Fruit fly (Drosophila melanogaster) whole organism, prepupa: ENCODE data around the gene CG45116.

Experiments used
- Blimp-1 ChIP-seq: fragments of 200-800 bp; sonication (Bioruptor generic); optimal IDR thresholded peaks from 3 replicates; lab custom pipeline; 2017; ENCODE audit warnings: missing biosample characterization, missing genetic modification characterization, mild to moderate bottlenecking, moderate library complexity, missing genetic modification reagents
- CG10631 ChIP-seq: fragments of 200-800 bp; sonication (Bioruptor generic); optimal IDR thresholded peaks from 2 replicates; lab custom pipeline; 2016; ENCODE audit warnings: missing biosample characterization, missing genetic modification characterization
- CG10669 ChIP-seq: fragments of 200-800 bp; sonication (Bioruptor generic); optimal IDR thresholded peaks from 3 replicates; lab custom pipeline; 2018; ENCODE audit warnings: missing biosample characterization, mild to moderate bottlenecking, missing genetic modification characterization, moderate library complexity
- CG11294 ChIP-seq: fragments of 200-800 bp; sonication (Bioruptor generic); IDR thresholded peaks from 2 replicates; pipeline ENCODE4 v1.3.6; 2022; ENCODE audit warnings: missing biosample characterization, missing genetic modification characterization
- CG11902 ChIP-seq: fragments of 200-800 bp; sonication (Bioruptor generic); optimal IDR thresholded peaks from 3 replicates; lab custom pipeline; 2016; ENCODE audit warnings: missing biosample characterization, missing genetic modification characterization
- CG15336 ChIP-seq: fragments of 200-800 bp; sonication (Bioruptor generic); IDR thresholded peaks from 2 replicates; pipeline ENCODE4 v1.3.6; 2022; ENCODE audit warnings: missing biosample characterization, missing genetic modification characterization
- CG1621 ChIP-seq: fragments of 200-800 bp; sonication (Bioruptor generic); optimal IDR thresholded peaks from 3 replicates; lab custom pipeline; 2018; ENCODE audit warnings: missing biosample characterization, mild to moderate bottlenecking, missing genetic modification characterization
- CG16779 ChIP-seq: fragments of 200-800 bp; sonication (Bioruptor generic); optimal IDR thresholded peaks from 3 replicates; lab custom pipeline; 2017; ENCODE audit warnings: missing biosample characterization, mild to moderate bottlenecking, missing genetic modification characterization
- CG3032 ChIP-seq: fragments of 200-800 bp; optimal IDR thresholded peaks from 2 replicates; lab custom pipeline; 2019; ENCODE audit warnings: missing biosample characterization, mild to moderate bottlenecking, missing genetic modification characterization, moderate library complexity
- CG31627 ChIP-seq: fragments of 200-800 bp; sonication (Bioruptor generic); optimal IDR thresholded peaks from 3 replicates; lab custom pipeline; 2016; ENCODE audit warnings: missing biosample characterization, missing genetic modification characterization
- CG32006 ChIP-seq: fragments of 200-800 bp; sonication (Bioruptor generic); optimal IDR thresholded peaks from 3 replicates; lab custom pipeline; 2017; ENCODE audit warnings: missing biosample characterization, mild to moderate bottlenecking, missing genetic modification characterization
- CG34406 ChIP-seq: fragments of 200-800 bp; sonication (Bioruptor generic); optimal IDR thresholded peaks from 3 replicates; lab custom pipeline; 2016; ENCODE audit warnings: missing biosample characterization, missing genetic modification characterization
- CG3919 ChIP-seq: fragments of 200-800 bp; sonication (Bioruptor generic); optimal IDR thresholded peaks from 3 replicates; lab custom pipeline; 2016; ENCODE audit warnings: missing biosample characterization, missing genetic modification characterization
- CG4318 ChIP-seq: fragments of 200-800 bp; sonication (Bioruptor generic); optimal IDR thresholded peaks from 3 replicates; lab custom pipeline; 2017; ENCODE audit warnings: missing biosample characterization, mild to moderate bottlenecking, missing genetic modification characterization
- CG6163 ChIP-seq: fragments of 200-800 bp; sonication (Bioruptor generic); IDR thresholded peaks from 3 replicates; pipeline ENCODE4 v1.3.6; 2022; ENCODE audit warnings: missing biosample characterization, missing genetic modification characterization
- CG6792 ChIP-seq: fragments of 200-800 bp; sonication (Bioruptor generic); optimal IDR thresholded peaks from 3 replicates; lab custom pipeline; 2016; ENCODE audit warnings: missing biosample characterization, missing genetic modification characterization
- CG6808 ChIP-seq: fragments of 200-800 bp; sonication (Bioruptor generic); optimal IDR thresholded peaks from 3 replicates; lab custom pipeline; 2017; ENCODE audit warnings: missing biosample characterization, missing genetic modification characterization, mild to moderate bottlenecking, moderate library complexity, missing genetic modification reagents
- CG7368 ChIP-seq: fragments of 200-800 bp; sonication (Bioruptor generic); optimal IDR thresholded peaks from 3 replicates; lab custom pipeline; 2016; ENCODE audit warnings: missing biosample characterization, missing genetic modification characterization
- CG8319 ChIP-seq: fragments of 200-800 bp; sonication (Bioruptor generic); optimal IDR thresholded peaks from 3 replicates; lab custom pipeline; 2016; ENCODE audit warnings: missing biosample characterization, missing genetic modification characterization
- CG8632 ChIP-seq: fragments of 200-800 bp; sonication (Bioruptor generic); optimal IDR thresholded peaks from 3 replicates; lab custom pipeline; 2016; ENCODE audit warnings: missing biosample characterization, missing genetic modification characterization
- CG9139 ChIP-seq: fragments of 200-800 bp; sonication (Bioruptor generic); optimal IDR thresholded peaks from 3 replicates; lab custom pipeline; 2017; ENCODE audit warnings: missing biosample characterization, mild to moderate bottlenecking, missing genetic modification characterization
- Eip75B ChIP-seq: fragments of 200-800 bp; sonication (Bioruptor generic); optimal IDR thresholded peaks from 3 replicates; lab custom pipeline; 2016; ENCODE audit warnings: missing biosample characterization, missing genetic modification characterization
- Eip78C ChIP-seq: fragments of 200-800 bp; sonication (Bioruptor generic); peaks from one replicate; lab custom pipeline; 2016; ENCODE audit warnings: missing biosample characterization, missing genetic modification characterization
- Ets21C ChIP-seq: fragments of 200-800 bp; sonication (Bioruptor generic); optimal IDR thresholded peaks from 3 replicates; lab custom pipeline; 2016; ENCODE audit warnings: missing biosample characterization, missing genetic modification characterization
- Ets96B ChIP-seq: fragments of 200-800 bp; optimal IDR thresholded peaks from 2 replicates; lab custom pipeline; 2019; ENCODE audit warnings: missing biosample characterization, mild to moderate bottlenecking, missing genetic modification characterization, moderate library complexity
- Gug ChIP-seq: fragments of 200-800 bp; sonication (Bioruptor generic); IDR thresholded peaks from 2 replicates; pipeline ENCODE4 v1.3.6; 2022; ENCODE audit warnings: missing biosample characterization, missing genetic modification characterization
- Hr38 ChIP-seq: sonication (Bioruptor generic); optimal IDR thresholded peaks from 2 replicates; lab custom pipeline; 2016; ENCODE audit warnings: missing biosample characterization, missing genetic modification characterization
- Hr39 ChIP-seq: fragments of 200-800 bp; sonication (Bioruptor generic); optimal IDR thresholded peaks from 2 replicates; lab custom pipeline; 2016; ENCODE audit warnings: missing biosample characterization, missing genetic modification characterization
- Hr4 ChIP-seq: fragments of 200-800 bp; sonication (Bioruptor generic); optimal IDR thresholded peaks from 3 replicates; lab custom pipeline; 2016; ENCODE audit warnings: missing biosample characterization, missing genetic modification characterization
- Lpt ChIP-seq: fragments of 200-800 bp; sonication (Bioruptor generic); optimal IDR thresholded peaks from 3 replicates; lab custom pipeline; 2016; ENCODE audit warnings: missing biosample characterization, missing genetic modification characterization
- OdsH ChIP-seq: fragments of 200-800 bp; sonication (Bioruptor generic); optimal IDR thresholded peaks from 3 replicates; lab custom pipeline; 2016; ENCODE audit warnings: missing biosample characterization, missing genetic modification characterization
- Sox102F ChIP-seq: fragments of 200-800 bp; sonication (Bioruptor generic); optimal IDR thresholded peaks from 2 replicates; lab custom pipeline; 2016; ENCODE audit warnings: missing biosample characterization, mild to moderate bottlenecking, missing genetic modification characterization
- Sox14 ChIP-seq: fragments of 200-800 bp; sonication (Bioruptor generic); optimal IDR thresholded peaks from 3 replicates; lab custom pipeline; 2016; ENCODE audit warnings: missing biosample characterization, missing genetic modification characterization
- achi ChIP-seq: fragments of 200-800 bp; sonication (Bioruptor generic); optimal IDR thresholded peaks from 3 replicates; lab custom pipeline; 2016; ENCODE audit warnings: missing biosample characterization, missing genetic modification characterization
- acj6 ChIP-seq: fragments of 200-800 bp; sonication (Bioruptor generic); optimal IDR thresholded peaks from 3 replicates; lab custom pipeline; 2016; ENCODE audit warnings: missing biosample characterization, missing genetic modification characterization
- cyc ChIP-seq: fragments of 200-800 bp; sonication (Bioruptor generic); optimal IDR thresholded peaks from 3 replicates; lab custom pipeline; 2016; ENCODE audit warnings: missing biosample characterization, missing genetic modification characterization
- dac ChIP-seq: fragments of 200-800 bp; sonication (Bioruptor generic); optimal IDR thresholded peaks from 2 replicates; lab custom pipeline; 2017; ENCODE audit warnings: missing biosample characterization, mild to moderate bottlenecking, missing genetic modification characterization
- dsx ChIP-seq: fragments of 200-800 bp; optimal IDR thresholded peaks from 3 replicates; lab custom pipeline; 2019; ENCODE audit warnings: missing biosample characterization, mild to moderate bottlenecking, missing genetic modification characterization, moderate library complexity; ENCODE audit not compliant: poor library complexity, severe bottlenecking
- esn ChIP-seq: fragments of 200-800 bp; sonication (Bioruptor generic); optimal IDR thresholded peaks from 2 replicates; lab custom pipeline; 2016; ENCODE audit warnings: missing biosample characterization, mild to moderate bottlenecking, missing genetic modification characterization, moderate library complexity
- fd59A ChIP-seq: fragments of 200-800 bp; sonication (Bioruptor generic); optimal IDR thresholded peaks from 2 replicates; lab custom pipeline; 2017; ENCODE audit warnings: missing biosample characterization, mild to moderate bottlenecking, missing genetic modification characterization, missing genetic modification reagents
- fd85E ChIP-seq: fragments of 200-800 bp; sonication (Bioruptor generic); optimal IDR thresholded peaks from 3 replicates; lab custom pipeline; 2016; ENCODE audit warnings: missing biosample characterization, missing genetic modification characterization
- fkh ChIP-seq: fragments of 200-800 bp; sonication (Bioruptor generic); optimal IDR thresholded peaks from 3 replicates; lab custom pipeline; 2017; ENCODE audit warnings: missing biosample characterization, mild to moderate bottlenecking, missing genetic modification characterization, moderate library complexity
- lz ChIP-seq: fragments of 200-800 bp; sonication (Bioruptor generic); optimal IDR thresholded peaks from 3 replicates; lab custom pipeline; 2016; ENCODE audit warnings: missing biosample characterization, missing genetic modification characterization
- net ChIP-seq: fragments of 200-800 bp; sonication (Bioruptor generic); optimal IDR thresholded peaks from 3 replicates; lab custom pipeline; 2016; ENCODE audit warnings: missing biosample characterization, missing genetic modification characterization
- pdm3 ChIP-seq: fragments of 200-800 bp; sonication (Bioruptor generic); optimal IDR thresholded peaks from 3 replicates; lab custom pipeline; 2016; ENCODE audit warnings: missing biosample characterization, missing genetic modification characterization
- salr ChIP-seq, 2 experiments: fragments of 200-800 bp; sonication (Bioruptor generic); optimal IDR thresholded peaks; 3 replicates each; lab custom pipeline; 2016 to 2018; ENCODE audit warnings: missing biosample characterization in 2 of 2, missing genetic modification characterization in 2 of 2, mild to moderate bottlenecking in 1 of 2
- spab ChIP-seq: fragments of 200-800 bp; sonication (Bioruptor generic); optimal IDR thresholded peaks from 2 replicates; lab custom pipeline; 2017; ENCODE audit warnings: missing biosample characterization, mild to moderate bottlenecking, missing genetic modification characterization, missing genetic modification reagents
- svp ChIP-seq: fragments of 200-800 bp; sonication (Bioruptor generic); peaks from one replicate; lab custom pipeline; 2016; ENCODE audit warnings: missing biosample characterization, missing genetic modification characterization
- vri ChIP-seq: fragments of 200-800 bp; sonication (Bioruptor generic); optimal IDR thresholded peaks from 3 replicates; lab custom pipeline; 2016; ENCODE audit warnings: missing biosample characterization, mild to moderate bottlenecking, missing genetic modification characterization

CG45116 gene

dm6 chr3L:22742945-22743582 lies 43.8 kb downstream of the CG45116 start (continued):
- TF ChIP-seq dac (no peak), pdm3 (peak; percentile 50), cyc (GFP tag; lab: Kevin White, UChicago) (peak; percentile 29), Gug (GFP tag; lab: Robert Waterston, UW) (no peak), salr (GFP tag; optimal IDR thresholded peaks at IDR 0.05; lab: Kevin White, UChicago) (peak in 1 of 2 experiments; percentile 66), Blimp-1 (no peak), CG6808 (GFP tag; lab: Kevin White, UChicago) (peak; percentile 24), CG32006 (peak; percentile 72), fd59A (GFP tag; lab: Kevin White, UChicago) (peak; percentile 43), fd85E (GFP tag; lab: Kevin White, UChicago) (no peak), CG10669 (GFP tag; lab: Kevin White, UChicago) (peak; percentile 27), CG16779 (tag; lab: Kevin White, UChicago) (no peak), CG3032 (tag; lab: Kevin White, UChicago) (peak; percentile 9), spab (GFP tag; lab: Kevin White, UChicago) (no peak), achi (peak; percentile 40), Hr4 (GFP tag; lab: Kevin White, UChicago) (peak; percentile 51), CG6792 (peak; percentile 25), CG34406 (peak; percentile 4), esn (GFP tag; lab: Kevin White, UChicago) (peak; percentile 47), Eip78C (GFP tag; lab: Kevin White, UChicago) (peak; percentile 84), Sox102F (GFP tag; lab: Kevin White, UChicago) (peak; percentile 21), net (GFP tag; lab: Kevin White, UChicago) (peak; percentile 26)

dm6 chr3L:22749147-22749550 lies 49.9 kb downstream of the CG45116 start, which contains the start of gene SPoCk:
Gene SPoCk (plus strand): TSS chr3L:22749444.
- TF ChIP-seq CG10669 (GFP tag; lab: Kevin White, UChicago) (no peak), vri (GFP tag; lab: Kevin White, UChicago) (no peak), Sox14 (GFP tag; lab: Kevin White, UChicago) (no peak), Eip78C (GFP tag; lab: Kevin White, UChicago) (peak; percentile 69), Hr38 (GFP tag; lab: Kevin White, UChicago) (no peak), fkh (GFP tag; lab: Kevin White, UChicago) (no peak), CG6163 (no peak), Ets21C (GFP tag; lab: Kevin White, UChicago) (no peak), CG1621 (tag; lab: Kevin White, UChicago) (peak; percentile 63), CG11902 (no peak), CG8319 (no peak), CG8632 (no peak), CG6808 (GFP tag; lab: Kevin White, UChicago) (no peak), achi (no peak), CG3032 (tag; lab: Kevin White, UChicago) (peak; percentile 9), CG7368 (GFP tag; lab: Kevin White, UChicago) (no peak), Blimp-1 (no peak), Gug (GFP tag; lab: Robert Waterston, UW) (no peak), pdm3 (no peak), CG4318 (GFP tag; lab: Kevin White, UChicago) (no peak), Lpt (GFP tag; lab: Kevin White, UChicago) (no peak), Ets96B (tag; lab: Kevin White, UChicago) (no peak), CG34406 (no peak), net (GFP tag; lab: Kevin White, UChicago) (no peak), dac (no peak), svp (GFP tag; lab: Kevin White, UChicago) (peak; percentile 57), Eip75B (GFP tag; lab: Kevin White, UChicago) (no peak), lz (GFP tag; lab: Kevin White, UChicago) (no peak), OdsH (GFP tag; lab: Kevin White, UChicago) (no peak), CG11294 (no peak), CG31627 (GFP tag; lab: Kevin White, UChicago) (no peak), acj6 (GFP tag; lab: Kevin White, UChicago) (no peak), CG15336 (GFP tag; lab: Robert Waterston, UW) (no peak), dsx (GFP tag; lab: Kevin White, UChicago) (peak; percentile 39), CG6792 (no peak), Hr39 (GFP tag; lab: Kevin White, UChicago) (no peak), CG3919 (GFP tag; lab: Kevin White, UChicago) (peak; percentile 29), CG9139 (GFP tag; lab: Kevin White, UChicago) (no peak), CG10631 (GFP tag; lab: Kevin White, UChicago) (no peak)
